Worm (Caenorhabditis elegans): ENCODE results near the gene M01F1.4.

- no peak for TF ChIP-seq him-1 (tag; optimal IDR thresholded peaks at IDR 0.05)
- TF ChIP-seq W03F9.2 (tag; optimal IDR thresholded peaks at IDR 0.05), result no peak
- TF ChIP-seq dao-5 (tag; optimal IDR thresholded peaks at IDR 0.05), result no peak
These were observed 10.9 kb downstream of the M01F1.4 start, which contains the start of gene M01F1.9 for ce11 chrIII:3498957-3499356.

Data from whole organism, L4/young adult.